Fruit fly (Drosophila melanogaster): ENCODE measurements around the gene GILT1.
A peak's percentile ranks its signal among the peaks of the same experiment; 100 is the strongest.

GILT1 gene

dm6 chr3R:13441703-13442102 lies 40.0 kb upstream of the GILT1 start (continued):
- TF ChIP-seq wek (GFP tag; optimal IDR thresholded peaks at IDR 0.05) = peak; percentile 21
- peak; percentile 31 for TF ChIP-seq sd (tag; optimal IDR thresholded peaks at IDR 0.05)
- peak; percentile 67 for TF ChIP-seq PHDP (tag; optimal IDR thresholded peaks at IDR 0.05)
- TF ChIP-seq peb (GFP tag; IDR thresholded peaks at IDR 0.05) = no peak
- TF ChIP-seq crc (GFP tag; optimal IDR thresholded peaks at IDR 0.05) = peak; percentile 3
- peak; percentile 18 for TF ChIP-seq CG17359 (tag; optimal IDR thresholded peaks at IDR 0.05)
- TF ChIP-seq CG8290 (GFP tag; optimal IDR thresholded peaks at IDR 0.05) = no peak
- TF ChIP-seq CG8290 (tag; optimal IDR thresholded peaks at IDR 0.05) = peak in 1 of 2 experiments; percentile 59
- TF ChIP-seq Taf1 (GFP tag; IDR thresholded peaks at IDR 0.05) = no peak
- peak; percentile 36; the same call in 1 of the 3 replicates for TF ChIP-seq CG17361 (GFP tag; IDR thresholded peaks at IDR 0.05)
- no peak for TF ChIP-seq vvl (GFP tag; IDR thresholded peaks at IDR 0.05)
- TF ChIP-seq Side (GFP tag; optimal IDR thresholded peaks at IDR 0.05) = no peak
- TF ChIP-seq schlank (tag; optimal IDR thresholded peaks at IDR 0.05) = peak; percentile 7
- no peak for TF ChIP-seq so (GFP tag; IDR thresholded peaks at IDR 0.05)
- TF ChIP-seq Nf-YB (GFP tag; optimal IDR thresholded peaks at IDR 0.05) = peak; percentile 1
- TF ChIP-seq Hmr (GFP tag; optimal IDR thresholded peaks at IDR 0.05) = peak; percentile 61
- no peak for TF ChIP-seq bigmax (GFP tag; optimal IDR thresholded peaks at IDR 0.05)
- no peak for TF ChIP-seq HHEX (GFP tag; optimal IDR thresholded peaks at IDR 0.05)
- TF ChIP-seq Fer2 (tag; optimal IDR thresholded peaks at IDR 0.05) = peak; percentile 9
- TF ChIP-seq CG7987 (GFP tag; optimal IDR thresholded peaks at IDR 0.05) = peak; percentile 45
- peak; percentile 27 for TF ChIP-seq ATbp (GFP tag; optimal IDR thresholded peaks at IDR 0.05)
- TF ChIP-seq gce (GFP tag; IDR thresholded peaks at IDR 0.05) = no peak
- TF ChIP-seq Med (GFP tag) = peak; percentile 79
- no peak for TF ChIP-seq Sox102F (GFP tag; optimal IDR thresholded peaks at IDR 0.05)
- 0 out of 2 replicates have a peak, but pooled peaks have one; percentile 11 for TF ChIP-seq CG3847 (GFP tag; IDR thresholded peaks at IDR 0.05)
- no peak for TF ChIP-seq btn (GFP tag; optimal IDR thresholded peaks at IDR 0.05)
- no peak for TF ChIP-seq Mad (GFP tag; optimal IDR thresholded peaks at IDR 0.05)
- TF ChIP-seq CG15601 (tag; optimal IDR thresholded peaks at IDR 0.05) = peak; percentile 19
- no peak for TF ChIP-seq Lpt (GFP tag; optimal IDR thresholded peaks at IDR 0.05)
- no peak for TF ChIP-seq Spps (tag; optimal IDR thresholded peaks at IDR 0.05)
- peak in 1 of 2 experiments; percentile 18 for TF ChIP-seq eve (GFP tag; optimal IDR thresholded peaks at IDR 0.05)
- TF ChIP-seq CG9817 (tag; optimal IDR thresholded peaks at IDR 0.05) = peak; percentile 0
- TF ChIP-seq BtbVII (GFP tag; optimal IDR thresholded peaks at IDR 0.05) = peak; percentile 54
- TF ChIP-seq CG15514 (GFP tag; optimal IDR thresholded peaks at IDR 0.05) = peak; percentile 12
- TF ChIP-seq CG18262 (tag; optimal IDR thresholded peaks at IDR 0.05) = peak; percentile 16
- peak; percentile 1 for TF ChIP-seq scrt (GFP tag; optimal IDR thresholded peaks at IDR 0.05)
- peak; percentile 5 for TF ChIP-seq gcm (GFP tag; optimal IDR thresholded peaks at IDR 0.05)
- TF ChIP-seq CG1603 (tag; optimal IDR thresholded peaks at IDR 0.05) = peak; percentile 10
- peak; percentile 63 for TF ChIP-seq sug (tag; optimal IDR thresholded peaks at IDR 0.05)
- TF ChIP-seq cwo (GFP tag; optimal IDR thresholded peaks at IDR 0.05) = no peak
- no peak for TF ChIP-seq CG9932 (GFP tag; IDR thresholded peaks at IDR 0.05)
- TF ChIP-seq Usf (GFP tag; optimal IDR thresholded peaks at IDR 0.05) = no peak
- peak; percentile 17 for TF ChIP-seq gro (GFP tag; optimal IDR thresholded peaks at IDR 0.05)
- TF ChIP-seq nau (GFP tag; optimal IDR thresholded peaks at IDR 0.05) = peak; percentile 0
- no peak for TF ChIP-seq Trl (optimal IDR thresholded peaks at IDR 0.05)
- no peak for TF ChIP-seq Trl (GFP tag; optimal IDR thresholded peaks at IDR 0.05)
- peak; percentile 12 for TF ChIP-seq CG6765 (GFP tag; optimal IDR thresholded peaks at IDR 0.05)
- TF ChIP-seq stc (GFP tag; IDR thresholded peaks at IDR 0.05) = no peak
- TF ChIP-seq Dbx (GFP tag; IDR thresholded peaks at IDR 0.05) = no peak
- TF ChIP-seq CrebB (tag; optimal IDR thresholded peaks at IDR 0.05) = peak; percentile 2
- TF ChIP-seq hb (GFP tag; IDR thresholded peaks at IDR 0.05; ENCODE audit: partially characterized antibody) = no peak
- TF ChIP-seq CG32532 (GFP tag; IDR thresholded peaks at IDR 0.05) = no peak
